Fruit fly (Drosophila melanogaster) whole organism, adult: ENCODE results near the gene CG8136.

Source experiments
- CG12768 ChIP-seq: fragments of 200-800 bp; sonication (Bioruptor generic); optimal IDR thresholded peaks from 2 replicates; lab custom pipeline; 2017; ENCODE audit warnings: missing biosample characterization, missing genetic modification characterization, mild to moderate bottlenecking, moderate library complexity, missing genetic modification reagents
- CG14711 ChIP-seq: fragments of 200-800 bp; sonication (Bioruptor generic); optimal IDR thresholded peaks from 2 replicates; lab custom pipeline; 2018; ENCODE audit warnings: missing biosample characterization, mild to moderate bottlenecking, missing genetic modification characterization, moderate library complexity
- CG1620 ChIP-seq: fragments of 200-800 bp; sonication (Bioruptor generic); optimal IDR thresholded peaks from 2 replicates; lab custom pipeline; 2016; ENCODE audit warnings: missing biosample characterization, missing genetic modification characterization
- Crg-1 ChIP-seq: fragments of 200-800 bp; sonication (Bioruptor generic); optimal IDR thresholded peaks from 2 replicates; lab custom pipeline; 2016; ENCODE audit warnings: missing biosample characterization, missing genetic modification characterization
- Hr96 ChIP-seq: fragments of 200-800 bp; sonication (Bioruptor generic); optimal IDR thresholded peaks from 2 replicates; lab custom pipeline; 2016; ENCODE audit warnings: missing biosample characterization, missing genetic modification characterization
- Mnt ChIP-seq: fragments of 200-800 bp; sonication (Bioruptor generic); optimal IDR thresholded peaks from 2 replicates; lab custom pipeline; 2016; ENCODE audit warnings: missing biosample characterization, mild to moderate bottlenecking, missing genetic modification characterization
- cic ChIP-seq: fragments of 200-800 bp; sonication (Bioruptor generic); optimal IDR thresholded peaks from 2 replicates; lab custom pipeline; 2017; ENCODE audit warnings: missing biosample characterization, mild to moderate bottlenecking, missing genetic modification characterization, moderate library complexity
- cnc ChIP-seq, 2 experiments: fragments of >200 bp; optimal IDR thresholded peaks; 2 replicates each; lab custom pipeline; 2017
- kay ChIP-seq: fragments of 200-800 bp; sonication (Bioruptor generic); peaks from one replicate; lab custom pipeline; 2016; ENCODE audit warnings: missing biosample characterization, missing genetic modification characterization, borderline replicate concordance
- pad ChIP-seq: fragments of 200-800 bp; sonication (Bioruptor generic); optimal IDR thresholded peaks from 3 replicates; lab custom pipeline; 2017; ENCODE audit warnings: missing biosample characterization, missing genetic modification characterization, mild to moderate bottlenecking, moderate library complexity, missing genetic modification reagents
- toe ChIP-seq: fragments of 200-800 bp; sonication (Bioruptor generic); optimal IDR thresholded peaks from 2 replicates; lab custom pipeline; 2016; ENCODE audit warnings: missing biosample characterization, missing genetic modification characterization

- TF ChIP-seq CG14711 (tag; lab: Kevin White, UChicago) (peak; percentile 84), Crg-1 (GFP tag; lab: Kevin White, UChicago) (peak; percentile 67), kay (GFP tag; lab: Kevin White, UChicago) (peak; percentile 25), CG1620 (GFP tag; lab: Kevin White, UChicago) (peak; percentile 68), Mnt (GFP tag; lab: Kevin White, UChicago) (peak; percentile 53), Hr96 (GFP tag; lab: Kevin White, UChicago) (no peak), CG12768 (GFP tag; lab: Kevin White, UChicago) (peak; percentile 93), pad (peak; percentile 77), cnc (optimal IDR thresholded peaks at IDR 0.05; lab: Kevin White, UChicago) (no peak), toe (GFP tag; lab: Kevin White, UChicago) (peak; percentile 74), cic (GFP tag; lab: Kevin White, UChicago) (peak; percentile 1)
Measured at dm6 chr3R:8731597-8732263, 10.6 kb downstream of the CG8136 start, which contains the start of the genes M1BP and CG8202.
